Fruit fly (Drosophila melanogaster): ENCODE measurements around the gene Afg3l2.

- no peak for TF ChIP-seq ey (GFP tag; optimal IDR thresholded peaks at IDR 0.05)
- no peak for TF ChIP-seq Dfd (GFP tag; optimal IDR thresholded peaks at IDR 0.05)
- TF ChIP-seq OdsH (GFP tag; optimal IDR thresholded peaks at IDR 0.05) = no peak
- no peak for TF ChIP-seq usp (GFP tag; optimal IDR thresholded peaks at IDR 0.05)
- no peak for TF ChIP-seq sage (GFP tag; optimal IDR thresholded peaks at IDR 0.05)
- no peak for TF ChIP-seq Dif (GFP tag; optimal IDR thresholded peaks at IDR 0.05; ENCODE audit: partially characterized antibody)
- TF ChIP-seq Mio (GFP tag; optimal IDR thresholded peaks at IDR 0.05) = no peak
- no peak for TF ChIP-seq foxo (GFP tag; optimal IDR thresholded peaks at IDR 0.05)
- no peak for TF ChIP-seq lola (GFP tag; optimal IDR thresholded peaks at IDR 0.05)
Observed at dm6 chr3L:17237003-17237402, 4.9 kb downstream of the Afg3l2 start.
